Worm (Caenorhabditis elegans) whole organism, mixed stage, embryonic: ENCODE measurements around the gene C44B11.4.

Experiments
- blmp-1 ChIP-seq: fragments of 150-350 bp; optimal IDR thresholded peaks from 2 replicates; lab custom pipeline; 2014; ENCODE audit warnings: missing biosample characterization, missing genetic modification characterization
- flh-1 ChIP-seq: fragments of 200-800 bp; sonication (Bioruptor generic); optimal IDR thresholded peaks from 2 replicates; lab custom pipeline; 2018; ENCODE audit warnings: mild to moderate bottlenecking, missing genetic modification characterization, moderate library complexity, missing compliant biosample characterization
- lin-32 ChIP-seq: fragments of 200-800 bp; sonication (Bioruptor generic); optimal IDR thresholded peaks from 2 replicates; lab custom pipeline; 2018; ENCODE audit warnings: mild to moderate bottlenecking, missing genetic modification characterization, missing compliant biosample characterization
- nhr-12 ChIP-seq: fragments of 150-350 bp; optimal IDR thresholded peaks from 2 replicates; lab custom pipeline; 2014; ENCODE audit warnings: missing biosample characterization, missing genetic modification characterization
- nhr-28 ChIP-seq: fragments of 150-350 bp; optimal IDR thresholded peaks from 2 replicates; lab custom pipeline; 2014; ENCODE audit warnings: missing biosample characterization, missing genetic modification characterization
- nhr-76 ChIP-seq: sonication (generic microtip); optimal IDR thresholded peaks from 2 replicates; lab custom pipeline; 2017; ENCODE audit warnings: missing biosample characterization, missing genetic modification characterization
- unc-39 ChIP-seq: fragments of 150-350 bp; optimal IDR thresholded peaks from 2 replicates; lab custom pipeline; 2014; ENCODE audit warnings: missing biosample characterization, missing genetic modification characterization

DNA sequence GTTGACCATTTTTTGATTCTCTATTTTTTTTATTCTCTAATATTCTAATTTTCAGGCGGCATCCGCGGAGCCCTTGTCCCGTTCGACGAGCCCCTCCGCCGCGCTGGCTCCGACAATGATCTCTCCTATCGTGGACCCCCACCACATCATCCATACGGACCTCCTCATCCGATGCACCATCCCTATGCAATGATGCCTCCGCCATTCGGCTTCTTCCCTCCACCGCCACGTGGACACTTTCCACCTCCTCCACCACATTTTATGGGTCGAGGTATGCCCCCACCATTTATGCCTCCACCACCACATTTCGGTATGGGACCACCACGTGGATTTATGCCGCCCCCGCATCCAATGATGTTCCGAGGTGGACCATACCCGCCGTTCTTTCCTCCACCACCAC is 25.7 kb upstream of the C44B11.4 start:
- TF ChIP-seq blmp-1 (tag; lab: Kevin White, UChicago) (no peak), unc-39 (tag; lab: Kevin White, UChicago) (no peak), nhr-76 (no peak), lin-32 (GFP tag; lab: Kevin White, UChicago) (no peak), flh-1 (GFP tag; lab: Kevin White, UChicago) (no peak), nhr-12 (tag; lab: Kevin White, UChicago) (no peak), nhr-28 (no peak)
